Fruit fly (Drosophila melanogaster) whole organism, prepupa: ENCODE measurements around the gene CG2224.

ENCODE experiments used
- CG11294 ChIP-seq: fragments of 200-800 bp; sonication (Bioruptor generic); IDR thresholded peaks from 2 replicates; pipeline ENCODE4 v1.3.6; 2022; ENCODE audit warnings: missing biosample characterization, missing genetic modification characterization
- CG16779 ChIP-seq: fragments of 200-800 bp; sonication (Bioruptor generic); optimal IDR thresholded peaks from 3 replicates; lab custom pipeline; 2017; ENCODE audit warnings: missing biosample characterization, mild to moderate bottlenecking, missing genetic modification characterization
- Hr4 ChIP-seq: fragments of 200-800 bp; sonication (Bioruptor generic); optimal IDR thresholded peaks from 3 replicates; lab custom pipeline; 2016; ENCODE audit warnings: missing biosample characterization, missing genetic modification characterization
- Sox15 ChIP-seq: fragments of 200-800 bp; sonication (Bioruptor generic); optimal IDR thresholded peaks from 3 replicates; lab custom pipeline; 2016; ENCODE audit warnings: missing biosample characterization, missing genetic modification characterization

- TF ChIP-seq Sox15 (GFP tag; lab: Kevin White, UChicago) = no peak
- no peak for TF ChIP-seq Hr4
- TF ChIP-seq CG11294 (GFP tag; lab: Robert Waterston, UW) = no peak
- TF ChIP-seq CG16779 (tag; lab: Kevin White, UChicago) = no peak
Measured at dm6 chr3R:30459066-30459935, at the start of gene CG2224, which contains the start of gene CDase.
